Worm (Caenorhabditis elegans) whole organism, late embryonic: Measurements from ENCODE around the gene nhr-84.

ENCODE experiments used
- fkh-6 ChIP-seq: sonication (generic microtip); optimal IDR thresholded peaks from 2 replicates; lab custom pipeline; 2016; ENCODE audit warnings: missing genetic modification characterization, missing compliant biosample characterization
- nhr-11 ChIP-seq: fragments of 150-350 bp; optimal IDR thresholded peaks from 2 replicates; lab custom pipeline; 2014; ENCODE audit warnings: missing biosample characterization, missing genetic modification characterization

DNA sequence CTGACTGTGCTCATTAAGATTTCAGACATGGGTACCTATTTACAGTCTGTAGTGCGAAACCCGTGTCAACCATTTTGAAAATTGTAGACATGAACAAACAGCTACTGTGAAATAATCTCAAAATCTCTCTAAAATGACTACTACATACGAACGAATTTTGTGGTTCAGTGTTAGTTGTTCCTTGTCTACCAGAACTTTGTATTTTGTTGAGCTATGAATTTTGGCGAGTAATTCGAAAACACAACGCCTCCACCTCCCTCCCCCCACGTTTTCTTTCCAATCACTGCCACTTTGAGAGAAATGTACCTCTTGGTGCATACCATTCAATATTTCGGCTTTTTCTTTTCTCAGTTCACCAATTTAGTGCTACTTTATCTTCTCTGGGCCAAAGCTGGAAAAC lies 13.3 kb upstream of the nhr-84 start, which contains the start of gene T06C12.11:
- no peak for TF ChIP-seq fkh-6 (tag; lab: Kevin White, UChicago)
- no peak for TF ChIP-seq nhr-11 (tag; lab: Kevin White, UChicago)
